Worm (Caenorhabditis elegans) whole organism, L2 larva: ENCODE results near the gene hizr-1.

Experiments used
- F13H6.1 ChIP-seq: sonication (generic microtip); optimal IDR thresholded peaks from 2 replicates; lab custom pipeline; 2016; ENCODE audit warnings: missing genetic modification characterization, missing compliant biosample characterization
- ama-1 ChIP-seq: fragments of 150-350 bp; optimal IDR thresholded peaks from 2 replicates; lab custom pipeline; 2018; ENCODE audit warnings: inconsistent platforms
- ceh-82 ChIP-seq: fragments of 150-350 bp; optimal IDR thresholded peaks from 2 replicates; lab custom pipeline; 2014; ENCODE audit warnings: missing biosample characterization, missing genetic modification characterization
- lin-13 ChIP-seq: fragments of 150-350 bp; optimal IDR thresholded peaks from 2 replicates; lab custom pipeline; 2014; ENCODE audit warnings: missing biosample characterization, missing genetic modification reagents, missing genetic modification characterization
- sma-9 ChIP-seq, 2 experiments: fragments of 150-350 bp in 1 of 2; sonication (generic microtip) in 1 of 2; optimal IDR thresholded peaks; 2 replicates each; lab custom pipeline; 2014 to 2016; ENCODE audit warnings: missing genetic modification characterization in 2 of 2, mild to moderate bottlenecking in 1 of 2, missing biosample characterization in 1 of 2, missing compliant biosample characterization in 1 of 2, missing genetic modification reagents in 1 of 2, moderate library complexity in 1 of 2
- unc-55 ChIP-seq: fragments of 150-350 bp; sonication (generic microtip); optimal IDR thresholded peaks from 3 replicates; lab custom pipeline; 2014; ENCODE audit warnings: missing biosample characterization, missing genetic modification reagents, missing genetic modification characterization
- ztf-11 ChIP-seq: sonication (generic microtip); optimal IDR thresholded peaks from 2 replicates; lab custom pipeline; 2017; ENCODE audit warnings: missing biosample characterization, missing genetic modification characterization

DNA sequence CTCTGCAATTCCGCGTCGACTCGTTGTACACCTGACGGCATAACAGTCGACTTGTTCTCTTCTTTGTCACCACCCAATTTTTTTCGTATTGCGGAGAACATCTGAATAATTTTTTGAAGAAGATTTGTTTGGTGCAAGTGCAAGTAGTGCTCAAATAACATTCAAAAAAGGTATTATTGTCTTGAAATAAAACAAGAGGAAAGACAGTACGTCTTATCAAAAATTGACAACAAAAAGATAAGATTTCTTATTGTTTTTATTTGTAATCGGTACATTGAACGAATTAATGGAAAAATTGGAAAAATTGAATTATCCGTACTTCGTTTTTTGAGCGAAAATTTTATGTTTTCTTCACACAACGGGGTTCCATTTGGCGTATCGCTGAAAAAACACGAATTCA, 12.3 kb upstream of the hizr-1 start, which contains the start of gene F08G12.1:
- TF ChIP-seq sma-9 (GFP tag; optimal IDR thresholded peaks at IDR 0.05; lab: Kevin White, UChicago) (no peak), sma-9 (tag; optimal IDR thresholded peaks at IDR 0.05; lab: Kevin White, UChicago) (no peak), ceh-82 (tag; lab: Kevin White, UChicago) (no peak), ztf-11 (tag; lab: Kevin White, UChicago) (no peak), unc-55 (GFP tag; lab: Kevin White, UChicago) (no peak), lin-13 (GFP tag; lab: Kevin White, UChicago) (no peak), ama-1 (lab: Kevin White, UChicago) (no peak), F13H6.1 (no peak)
